Worm (Caenorhabditis elegans): ENCODE data around the gene mrps-2.

ce11 chrV:8426210-8426609, 39.3 kb upstream of the mrps-2 start:
- TF ChIP-seq him-1 (tag; optimal IDR thresholded peaks at IDR 0.05) (no peak), W03F9.2 (tag; optimal IDR thresholded peaks at IDR 0.05) (no peak)

Measured in whole organism, L4/young adult.